Fruit fly (Drosophila melanogaster) whole organism, prepupa: ENCODE results near the gene CG13405.

Experiments
- CG10631 ChIP-seq: fragments of 200-800 bp; sonication (Bioruptor generic); optimal IDR thresholded peaks from 2 replicates; lab custom pipeline; 2016; ENCODE audit warnings: missing biosample characterization, missing genetic modification characterization
- CG10669 ChIP-seq: fragments of 200-800 bp; sonication (Bioruptor generic); optimal IDR thresholded peaks from 3 replicates; lab custom pipeline; 2018; ENCODE audit warnings: missing biosample characterization, mild to moderate bottlenecking, missing genetic modification characterization, moderate library complexity
- CG11762 ChIP-seq: fragments of 200-800 bp; sonication (Bioruptor generic); optimal IDR thresholded peaks from 3 replicates; lab custom pipeline; 2016; ENCODE audit warnings: missing biosample characterization, missing genetic modification characterization; ENCODE audit not compliant: insufficient read depth
- CG11902 ChIP-seq: fragments of 200-800 bp; sonication (Bioruptor generic); optimal IDR thresholded peaks from 3 replicates; lab custom pipeline; 2016; ENCODE audit warnings: missing biosample characterization, missing genetic modification characterization
- CG15336 ChIP-seq: fragments of 200-800 bp; sonication (Bioruptor generic); IDR thresholded peaks from 2 replicates; pipeline ENCODE4 v1.3.6; 2022; ENCODE audit warnings: missing biosample characterization, missing genetic modification characterization
- CG16779 ChIP-seq: fragments of 200-800 bp; sonication (Bioruptor generic); optimal IDR thresholded peaks from 3 replicates; lab custom pipeline; 2017; ENCODE audit warnings: missing biosample characterization, mild to moderate bottlenecking, missing genetic modification characterization
- CG3032 ChIP-seq: fragments of 200-800 bp; optimal IDR thresholded peaks from 2 replicates; lab custom pipeline; 2019; ENCODE audit warnings: missing biosample characterization, mild to moderate bottlenecking, missing genetic modification characterization, moderate library complexity
- CG31627 ChIP-seq: fragments of 200-800 bp; sonication (Bioruptor generic); optimal IDR thresholded peaks from 3 replicates; lab custom pipeline; 2016; ENCODE audit warnings: missing biosample characterization, missing genetic modification characterization
- CG32006 ChIP-seq: fragments of 200-800 bp; sonication (Bioruptor generic); optimal IDR thresholded peaks from 3 replicates; lab custom pipeline; 2017; ENCODE audit warnings: missing biosample characterization, mild to moderate bottlenecking, missing genetic modification characterization
- CG34406 ChIP-seq: fragments of 200-800 bp; sonication (Bioruptor generic); optimal IDR thresholded peaks from 3 replicates; lab custom pipeline; 2016; ENCODE audit warnings: missing biosample characterization, missing genetic modification characterization
- CG6163 ChIP-seq: fragments of 200-800 bp; sonication (Bioruptor generic); IDR thresholded peaks from 3 replicates; pipeline ENCODE4 v1.3.6; 2022; ENCODE audit warnings: missing biosample characterization, missing genetic modification characterization
- CG6792 ChIP-seq: fragments of 200-800 bp; sonication (Bioruptor generic); optimal IDR thresholded peaks from 3 replicates; lab custom pipeline; 2016; ENCODE audit warnings: missing biosample characterization, missing genetic modification characterization
- CG7368 ChIP-seq: fragments of 200-800 bp; sonication (Bioruptor generic); optimal IDR thresholded peaks from 3 replicates; lab custom pipeline; 2016; ENCODE audit warnings: missing biosample characterization, missing genetic modification characterization
- CG8319 ChIP-seq: fragments of 200-800 bp; sonication (Bioruptor generic); optimal IDR thresholded peaks from 3 replicates; lab custom pipeline; 2016; ENCODE audit warnings: missing biosample characterization, missing genetic modification characterization
- CG8632 ChIP-seq: fragments of 200-800 bp; sonication (Bioruptor generic); optimal IDR thresholded peaks from 3 replicates; lab custom pipeline; 2016; ENCODE audit warnings: missing biosample characterization, missing genetic modification characterization
- Eip75B ChIP-seq: fragments of 200-800 bp; sonication (Bioruptor generic); optimal IDR thresholded peaks from 3 replicates; lab custom pipeline; 2016; ENCODE audit warnings: missing biosample characterization, missing genetic modification characterization
- Eip78C ChIP-seq: fragments of 200-800 bp; sonication (Bioruptor generic); peaks from one replicate; lab custom pipeline; 2016; ENCODE audit warnings: missing biosample characterization, missing genetic modification characterization
- Eip93F ChIP-seq: fragments of 200-800 bp; sonication (Bioruptor generic); optimal IDR thresholded peaks from 2 replicates; lab custom pipeline; 2016; ENCODE audit warnings: missing biosample characterization, mild to moderate bottlenecking, missing genetic modification characterization
- Ets21C ChIP-seq: fragments of 200-800 bp; sonication (Bioruptor generic); optimal IDR thresholded peaks from 3 replicates; lab custom pipeline; 2016; ENCODE audit warnings: missing biosample characterization, missing genetic modification characterization
- Gug ChIP-seq: fragments of 200-800 bp; sonication (Bioruptor generic); IDR thresholded peaks from 2 replicates; pipeline ENCODE4 v1.3.6; 2022; ENCODE audit warnings: missing biosample characterization, missing genetic modification characterization
- Hr38 ChIP-seq: sonication (Bioruptor generic); optimal IDR thresholded peaks from 2 replicates; lab custom pipeline; 2016; ENCODE audit warnings: missing biosample characterization, missing genetic modification characterization
- Hr39 ChIP-seq: fragments of 200-800 bp; sonication (Bioruptor generic); optimal IDR thresholded peaks from 2 replicates; lab custom pipeline; 2016; ENCODE audit warnings: missing biosample characterization, missing genetic modification characterization
- Hr4 ChIP-seq: fragments of 200-800 bp; sonication (Bioruptor generic); optimal IDR thresholded peaks from 3 replicates; lab custom pipeline; 2016; ENCODE audit warnings: missing biosample characterization, missing genetic modification characterization
- Lpt ChIP-seq: fragments of 200-800 bp; sonication (Bioruptor generic); optimal IDR thresholded peaks from 3 replicates; lab custom pipeline; 2016; ENCODE audit warnings: missing biosample characterization, missing genetic modification characterization
- Met ChIP-seq: fragments of 200-800 bp; sonication (Bioruptor generic); optimal IDR thresholded peaks from 3 replicates; lab custom pipeline; 2016; ENCODE audit warnings: missing biosample characterization, missing genetic modification characterization
- OdsH ChIP-seq: fragments of 200-800 bp; sonication (Bioruptor generic); optimal IDR thresholded peaks from 3 replicates; lab custom pipeline; 2016; ENCODE audit warnings: missing biosample characterization, missing genetic modification characterization
- Smox ChIP-seq: fragments of 200-800 bp; sonication (Bioruptor generic); optimal IDR thresholded peaks from 3 replicates; lab custom pipeline; 2016; ENCODE audit warnings: missing biosample characterization, missing genetic modification characterization
- Sox15 ChIP-seq: fragments of 200-800 bp; sonication (Bioruptor generic); optimal IDR thresholded peaks from 3 replicates; lab custom pipeline; 2016; ENCODE audit warnings: missing biosample characterization, missing genetic modification characterization
- achi ChIP-seq: fragments of 200-800 bp; sonication (Bioruptor generic); optimal IDR thresholded peaks from 3 replicates; lab custom pipeline; 2016; ENCODE audit warnings: missing biosample characterization, missing genetic modification characterization
- cyc ChIP-seq: fragments of 200-800 bp; sonication (Bioruptor generic); optimal IDR thresholded peaks from 3 replicates; lab custom pipeline; 2016; ENCODE audit warnings: missing biosample characterization, missing genetic modification characterization
- dac ChIP-seq: fragments of 200-800 bp; sonication (Bioruptor generic); optimal IDR thresholded peaks from 2 replicates; lab custom pipeline; 2017; ENCODE audit warnings: missing biosample characterization, mild to moderate bottlenecking, missing genetic modification characterization
- dsx ChIP-seq: fragments of 200-800 bp; optimal IDR thresholded peaks from 3 replicates; lab custom pipeline; 2019; ENCODE audit warnings: missing biosample characterization, mild to moderate bottlenecking, missing genetic modification characterization, moderate library complexity; ENCODE audit not compliant: poor library complexity, severe bottlenecking
- esn ChIP-seq: fragments of 200-800 bp; sonication (Bioruptor generic); optimal IDR thresholded peaks from 2 replicates; lab custom pipeline; 2016; ENCODE audit warnings: missing biosample characterization, mild to moderate bottlenecking, missing genetic modification characterization, moderate library complexity
- fkh ChIP-seq: fragments of 200-800 bp; sonication (Bioruptor generic); optimal IDR thresholded peaks from 3 replicates; lab custom pipeline; 2017; ENCODE audit warnings: missing biosample characterization, mild to moderate bottlenecking, missing genetic modification characterization, moderate library complexity
- salr ChIP-seq, 2 experiments: fragments of 200-800 bp; sonication (Bioruptor generic); optimal IDR thresholded peaks; 3 replicates each; lab custom pipeline; 2016 to 2018; ENCODE audit warnings: missing biosample characterization in 2 of 2, missing genetic modification characterization in 2 of 2, mild to moderate bottlenecking in 1 of 2
- svp ChIP-seq: fragments of 200-800 bp; sonication (Bioruptor generic); peaks from one replicate; lab custom pipeline; 2016; ENCODE audit warnings: missing biosample characterization, missing genetic modification characterization

The CG13405 gene

dm6 chr3L:60491-60890 lies 14.6 kb downstream of the CG13405 start:
- TF ChIP-seq Eip93F (GFP tag; lab: Kevin White, UChicago) = no peak
- no peak for TF ChIP-seq Hr39 (GFP tag; lab: Kevin White, UChicago)
- no peak for TF ChIP-seq CG8632
- TF ChIP-seq salr (GFP tag; optimal IDR thresholded peaks at IDR 0.05; lab: Kevin White, UChicago) = no peak
- TF ChIP-seq CG10631 (GFP tag; lab: Kevin White, UChicago) = no peak
- TF ChIP-seq Hr4 (GFP tag; lab: Kevin White, UChicago) = no peak
- TF ChIP-seq CG11902 (GFP tag; lab: Kevin White, UChicago) = no peak
- no peak for TF ChIP-seq Sox15 (GFP tag; lab: Kevin White, UChicago)

dm6 chr3L:60050-60449 lies 15.1 kb downstream of the CG13405 start:
- TF ChIP-seq CG6163 (GFP tag; lab: Robert Waterston, UW) (0 out of 3 replicates have a peak, but pooled peaks have one; percentile 25), CG10669 (GFP tag; lab: Kevin White, UChicago) (no peak), CG32006 (GFP tag; lab: Kevin White, UChicago) (no peak), Eip78C (peak; percentile 73), dsx (GFP tag; lab: Kevin White, UChicago) (peak; percentile 16), svp (GFP tag; lab: Kevin White, UChicago) (peak; percentile 54), Met (GFP tag; lab: Kevin White, UChicago) (no peak), CG3032 (tag; lab: Kevin White, UChicago) (peak; percentile 6)

- TF ChIP-seq cyc (GFP tag; lab: Kevin White, UChicago) (no peak), CG34406 (GFP tag; lab: Kevin White, UChicago) (no peak), Smox (no peak), CG11902 (GFP tag; lab: Kevin White, UChicago) (no peak), Gug (GFP tag; lab: Robert Waterston, UW) (no peak), CG6792 (GFP tag; lab: Kevin White, UChicago) (no peak), Lpt (GFP tag; lab: Kevin White, UChicago) (no peak), achi (GFP tag; lab: Kevin White, UChicago) (no peak), CG11762 (GFP tag; lab: Kevin White, UChicago) (no peak), svp (GFP tag; lab: Kevin White, UChicago) (no peak)
These were observed 17.5 kb downstream of the CG13405 start for dm6 chr3L:57638-58037.

- TF ChIP-seq CG10631 (GFP tag; lab: Kevin White, UChicago) = no peak
- TF ChIP-seq fkh (GFP tag; lab: Kevin White, UChicago) = no peak
- no peak for TF ChIP-seq Met (GFP tag; lab: Kevin White, UChicago)
- TF ChIP-seq CG15336 = no peak
- TF ChIP-seq CG11902 (GFP tag; lab: Kevin White, UChicago) = no peak
- no peak for TF ChIP-seq Hr38
- no peak for TF ChIP-seq Eip75B (GFP tag; lab: Kevin White, UChicago)
- no peak for TF ChIP-seq CG32006 (GFP tag; lab: Kevin White, UChicago)
- TF ChIP-seq CG16779 (tag; lab: Kevin White, UChicago) = no peak
- no peak for TF ChIP-seq OdsH (GFP tag; lab: Kevin White, UChicago)
- TF ChIP-seq CG6163 (GFP tag; lab: Robert Waterston, UW) = no peak
- no peak for TF ChIP-seq Ets21C
- no peak for TF ChIP-seq CG31627 (GFP tag; lab: Kevin White, UChicago)
- TF ChIP-seq, all 60 proteins: peak for 0
These were observed 18.6 kb downstream of the CG13405 start for dm6 chr3L:56532-56931.

- TF ChIP-seq Hr39 (GFP tag; lab: Kevin White, UChicago) (no peak), dac (GFP tag; lab: Kevin White, UChicago) (no peak), OdsH (GFP tag; lab: Kevin White, UChicago) (no peak), CG7368 (GFP tag; lab: Kevin White, UChicago) (no peak), esn (GFP tag; lab: Kevin White, UChicago) (no peak), CG32006 (GFP tag; lab: Kevin White, UChicago) (no peak), CG8319 (no peak)
- TF ChIP-seq, all 60 proteins: peak for 0
These were observed 20.5 kb downstream of the CG13405 start, which contains the start of gene CG43149 for dm6 chr3L:54651-55050. CG43149 (minus strand) TSS chr3L:54751.
